Worm (Caenorhabditis elegans) whole organism, early embryonic: Measurements from ENCODE around the gene tag-293.

Experiments used
- B0310.2 ChIP-seq: sonication (generic microtip); optimal IDR thresholded peaks from 2 replicates; lab custom pipeline; 2016; ENCODE audit warnings: mild to moderate bottlenecking, missing genetic modification characterization, missing compliant biosample characterization
- F13C5.2 ChIP-seq: sonication (generic microtip); optimal IDR thresholded peaks from 2 replicates; lab custom pipeline; 2017; ENCODE audit warnings: mild to moderate bottlenecking, missing genetic modification characterization, inconsistent platforms, missing compliant biosample characterization
- aly-1 ChIP-seq: sonication (generic microtip); optimal IDR thresholded peaks from 2 replicates; lab custom pipeline; 2016; ENCODE audit warnings: missing genetic modification characterization, missing compliant biosample characterization
- ama-1 ChIP-seq: fragments of 150-350 bp; optimal IDR thresholded peaks from 2 replicates; lab custom pipeline; 2014
- ceh-13 ChIP-seq: fragments of 200-800 bp; sonication (Bioruptor generic); optimal IDR thresholded peaks from 2 replicates; lab custom pipeline; 2018; ENCODE audit warnings: mild to moderate bottlenecking, missing genetic modification characterization, missing compliant biosample characterization
- ceh-36 ChIP-seq: sonication (generic microtip); optimal IDR thresholded peaks from 2 replicates; lab custom pipeline; 2016; ENCODE audit warnings: missing genetic modification characterization, inconsistent platforms, missing compliant biosample characterization
- flt-1 ChIP-seq: fragments of 200-800 bp; sonication (Bioruptor generic); IDR thresholded peaks from 2 replicates; pipeline ENCODE4 v1.3.6; 2022; ENCODE audit warnings: missing genetic modification characterization, missing compliant biosample characterization
- hmbx-1 ChIP-seq: sonication (generic microtip); optimal IDR thresholded peaks from 2 replicates; lab custom pipeline; 2016; ENCODE audit warnings: mild to moderate bottlenecking, missing genetic modification characterization, missing compliant biosample characterization
- hmg-4 ChIP-seq: fragments of 200-800 bp; sonication (Bioruptor generic); optimal IDR thresholded peaks from 2 replicates; lab custom pipeline; 2018; ENCODE audit warnings: mild to moderate bottlenecking, missing genetic modification characterization, missing compliant biosample characterization
- pes-1 ChIP-seq: fragments of 200-800 bp; sonication (Bioruptor generic); IDR thresholded peaks from 2 replicates; pipeline ENCODE4 v1.3.6; 2022; ENCODE audit warnings: missing genetic modification reagents, missing genetic modification characterization, missing compliant biosample characterization
- scrt-1 ChIP-seq: fragments of 200-800 bp; sonication (Bioruptor generic); IDR thresholded peaks from 2 replicates; pipeline ENCODE4 v1.3.6; 2022; ENCODE audit warnings: missing genetic modification characterization, missing compliant biosample characterization
- tbx-11 ChIP-seq: fragments of 200-800 bp; sonication (Bioruptor generic); IDR thresholded peaks from 2 replicates; pipeline ENCODE4 v1.3.6; 2022; ENCODE audit warnings: missing genetic modification characterization, missing compliant biosample characterization
- tbx-37 ChIP-seq: fragments of 200-800 bp; sonication (Bioruptor generic); conservative IDR thresholded peaks from 2 replicates; pipeline ENCODE4 v1.3.6; 2022; ENCODE audit warnings: missing genetic modification reagents, missing genetic modification characterization, missing compliant biosample characterization
- tra-4 ChIP-seq: sonication (generic microtip); optimal IDR thresholded peaks from 2 replicates; lab custom pipeline; 2017; ENCODE audit warnings: missing genetic modification characterization, missing compliant biosample characterization

DNA sequence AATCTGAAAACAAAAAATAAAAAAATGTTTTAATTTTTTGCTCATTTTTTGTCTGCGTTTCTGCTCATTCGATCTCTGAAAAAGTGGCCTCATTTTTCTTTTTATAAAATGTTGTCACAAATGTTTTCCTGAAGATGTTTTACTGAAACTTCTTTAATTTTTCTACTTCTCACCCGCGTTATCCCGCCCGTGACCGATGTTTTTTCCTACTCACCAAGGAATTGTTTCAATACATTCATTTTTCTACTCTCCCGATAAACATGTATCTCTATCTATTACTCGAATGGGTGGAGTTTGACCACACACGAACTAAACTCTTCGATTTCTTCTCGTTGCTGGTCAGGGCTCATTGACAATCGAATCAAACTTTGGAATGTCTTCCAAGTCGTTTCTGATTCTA lies 24.5 kb downstream of the tag-293 start, which contains the start of gene F10G2.2:
- no peak for TF ChIP-seq ama-1 (lab: Kevin White, UChicago)
- no peak for TF ChIP-seq tbx-11 (GFP tag; lab: Robert Waterston, UW)
- no peak for TF ChIP-seq flt-1 (GFP tag; lab: Robert Waterston, UW)
- no peak for TF ChIP-seq tbx-37
- TF ChIP-seq ceh-36 (tag; lab: Kevin White, UChicago): no peak
- no peak for TF ChIP-seq hmg-4 (GFP tag; lab: Kevin White, UChicago)
- no peak for TF ChIP-seq ceh-13 (GFP tag; lab: Kevin White, UChicago)
- TF ChIP-seq hmbx-1 (tag; lab: Kevin White, UChicago): no peak
- no peak for TF ChIP-seq F13C5.2 (tag; lab: Kevin White, UChicago)
- TF ChIP-seq tra-4 (tag; lab: Kevin White, UChicago): no peak
- no peak for TF ChIP-seq B0310.2 (tag; lab: Kevin White, UChicago)
- TF ChIP-seq scrt-1 (GFP tag; lab: Robert Waterston, UW): no peak
- no peak for TF ChIP-seq pes-1 (GFP tag; lab: Robert Waterston, UW)
- TF ChIP-seq aly-1 (tag; lab: Kevin White, UChicago): no peak
